Worm (Caenorhabditis elegans) whole organism, L3 larva: ENCODE results near the gene H10D18.1.

ENCODE experiments used
- R02D3.7 ChIP-seq: fragments of 150-350 bp; optimal IDR thresholded peaks from 2 replicates; lab custom pipeline; 2014; ENCODE audit warnings: missing biosample characterization, missing genetic modification characterization
- ZK546.5 ChIP-seq: sonication (generic microtip); optimal IDR thresholded peaks from 2 replicates; lab custom pipeline; 2017; ENCODE audit warnings: missing biosample characterization, missing genetic modification characterization
- aly-2 ChIP-seq: fragments of 150-350 bp; optimal IDR thresholded peaks from 2 replicates; lab custom pipeline; 2014; ENCODE audit warnings: missing biosample characterization, missing genetic modification characterization
- ceh-28 ChIP-seq: fragments of 150-350 bp; optimal IDR thresholded peaks from 2 replicates; lab custom pipeline; 2014; ENCODE audit warnings: missing biosample characterization, missing genetic modification reagents, missing genetic modification characterization
- ceh-82 ChIP-seq: fragments of 150-350 bp; optimal IDR thresholded peaks from 2 replicates; lab custom pipeline; 2014; ENCODE audit warnings: missing biosample characterization, missing genetic modification characterization
- ceh-9 ChIP-seq: sonication (generic microtip); optimal IDR thresholded peaks from 2 replicates; lab custom pipeline; 2018; ENCODE audit warnings: missing biosample characterization, missing genetic modification characterization
- egl-27 ChIP-seq: sonication (generic microtip); optimal IDR thresholded peaks from 4 replicates; lab custom pipeline; 2017; ENCODE audit warnings: missing biosample characterization, missing genetic modification reagents, missing genetic modification characterization
- elt-2 ChIP-seq: sonication (generic microtip); optimal IDR thresholded peaks from 2 replicates; lab custom pipeline; 2016; ENCODE audit warnings: missing genetic modification reagents, mild to moderate bottlenecking, missing genetic modification characterization, missing compliant biosample characterization
- fkh-2 ChIP-seq: fragments of 150-350 bp; optimal IDR thresholded peaks from 2 replicates; lab custom pipeline; 2014; ENCODE audit warnings: missing biosample characterization, missing genetic modification reagents, missing genetic modification characterization
- jun-1 ChIP-seq: fragments of 150-350 bp; optimal IDR thresholded peaks from 2 replicates; lab custom pipeline; 2014; ENCODE audit warnings: missing biosample characterization, missing genetic modification reagents, missing genetic modification characterization
- nfya-1 ChIP-seq: sonication (generic microtip); optimal IDR thresholded peaks from 2 replicates; lab custom pipeline; 2017; ENCODE audit warnings: missing genetic modification characterization, mild to moderate bottlenecking, missing compliant biosample characterization, antibody characterized with exemption, moderate library complexity; ENCODE audit not compliant: insufficient read depth
- nhr-11 ChIP-seq: fragments of 150-350 bp; optimal IDR thresholded peaks from 2 replicates; lab custom pipeline; 2014; ENCODE audit warnings: missing biosample characterization, missing genetic modification characterization
- nhr-12 ChIP-seq: fragments of 150-350 bp; optimal IDR thresholded peaks from 2 replicates; lab custom pipeline; 2014; ENCODE audit warnings: missing biosample characterization, missing genetic modification characterization
- nhr-237 ChIP-seq: fragments of 150-350 bp; optimal IDR thresholded peaks from 2 replicates; lab custom pipeline; 2014; ENCODE audit warnings: missing biosample characterization, missing genetic modification characterization
- nhr-28 ChIP-seq: fragments of 150-350 bp; optimal IDR thresholded peaks from 2 replicates; lab custom pipeline; 2014; ENCODE audit warnings: missing biosample characterization, missing genetic modification characterization
- nhr-67 ChIP-seq: fragments of 150-350 bp; optimal IDR thresholded peaks from 2 replicates; lab custom pipeline; 2014; ENCODE audit warnings: missing biosample characterization, missing genetic modification characterization
- nhr-76 ChIP-seq: fragments of 150-350 bp; sonication (generic microtip); optimal IDR thresholded peaks from 5 replicates; lab custom pipeline; 2014; ENCODE audit warnings: missing biosample characterization, missing genetic modification characterization
- nhr-77 ChIP-seq: fragments of 150-350 bp; optimal IDR thresholded peaks from 2 replicates; lab custom pipeline; 2014; ENCODE audit warnings: missing biosample characterization, missing genetic modification characterization
- pha-4 ChIP-seq: fragments of 150-350 bp; optimal IDR thresholded peaks from 2 replicates; lab custom pipeline; 2014; ENCODE audit warnings: missing biosample characterization, missing genetic modification reagents, missing genetic modification characterization
- pqm-1 ChIP-seq: fragments of 150-350 bp; optimal IDR thresholded peaks from 2 replicates; lab custom pipeline; 2017; ENCODE audit warnings: missing biosample characterization, missing genetic modification characterization, inconsistent platforms
- sea-2 ChIP-seq: fragments of 150-350 bp; sonication (generic microtip); optimal IDR thresholded peaks from 4 replicates; lab custom pipeline; 2014; ENCODE audit warnings: missing biosample characterization, missing genetic modification reagents, missing genetic modification characterization
- skn-1 ChIP-seq: fragments of 150-350 bp; optimal IDR thresholded peaks from 2 replicates; lab custom pipeline; 2014; ENCODE audit warnings: missing biosample characterization, missing genetic modification characterization
- snpc-4 ChIP-seq: fragments of 150-350 bp; optimal IDR thresholded peaks from 2 replicates; lab custom pipeline; 2014; ENCODE audit warnings: missing biosample characterization, missing genetic modification characterization
- zag-1 ChIP-seq: fragments of 150-350 bp; optimal IDR thresholded peaks from 2 replicates; lab custom pipeline; 2014; ENCODE audit warnings: missing biosample characterization, missing genetic modification characterization
- ztf-11 ChIP-seq: fragments of 150-350 bp; optimal IDR thresholded peaks from 2 replicates; lab custom pipeline; 2014; ENCODE audit warnings: missing biosample characterization, missing genetic modification characterization
- ztf-4 ChIP-seq: fragments of 150-350 bp; optimal IDR thresholded peaks from 2 replicates; lab custom pipeline; 2014; ENCODE audit warnings: missing biosample characterization, missing genetic modification characterization

The H10D18.1 gene

DNA sequence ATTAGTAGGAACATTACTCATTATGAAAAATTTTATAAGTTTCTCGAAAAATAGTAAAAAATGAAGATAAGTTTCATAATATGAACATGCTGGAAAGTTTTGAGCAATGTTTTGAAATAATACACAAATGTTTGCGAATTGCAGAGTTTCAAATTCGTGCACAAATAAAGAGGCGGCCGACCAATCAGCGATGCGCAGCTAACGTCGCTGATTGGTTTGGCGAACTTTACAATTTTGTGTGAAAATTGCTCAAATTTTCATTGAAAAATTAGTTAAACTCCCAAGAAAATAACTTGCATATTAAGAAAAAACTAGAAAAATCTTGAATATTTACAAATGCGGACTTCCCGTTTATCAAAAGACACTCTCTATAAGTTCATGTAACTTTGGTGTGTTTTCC, 17.6 kb downstream of the H10D18.1 start:
- TF ChIP-seq pha-4 (tag; lab: Kevin White, UChicago) (no peak), nfya-1 (tag; lab: Kevin White, UChicago) (peak; percentile 55)
- TF ChIP-seq, all 47 proteins: peak for 1

DNA sequence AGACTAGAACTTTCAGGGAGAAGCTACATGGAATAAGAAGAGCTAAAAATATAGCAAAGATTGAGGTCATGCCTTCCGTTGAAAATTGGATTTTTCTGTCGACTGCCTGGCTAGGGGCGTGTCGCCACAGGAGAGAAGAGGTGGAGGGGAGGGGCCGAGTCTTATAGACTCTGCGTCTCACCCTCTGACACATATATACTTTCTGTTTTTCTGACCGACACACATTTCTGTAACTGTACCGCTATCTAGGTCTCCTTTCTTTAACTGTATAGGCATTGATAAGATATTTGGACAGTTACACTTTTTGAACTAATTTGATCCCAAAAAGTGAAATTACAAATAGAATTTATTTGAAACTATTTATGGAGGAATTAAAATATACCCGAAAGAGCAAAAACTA, 26.4 kb downstream of the H10D18.1 start:
- TF ChIP-seq nhr-28 (tag; lab: Kevin White, UChicago) = no peak
- TF ChIP-seq pqm-1 (tag; lab: Kevin White, UChicago) = peak; percentile 20

DNA sequence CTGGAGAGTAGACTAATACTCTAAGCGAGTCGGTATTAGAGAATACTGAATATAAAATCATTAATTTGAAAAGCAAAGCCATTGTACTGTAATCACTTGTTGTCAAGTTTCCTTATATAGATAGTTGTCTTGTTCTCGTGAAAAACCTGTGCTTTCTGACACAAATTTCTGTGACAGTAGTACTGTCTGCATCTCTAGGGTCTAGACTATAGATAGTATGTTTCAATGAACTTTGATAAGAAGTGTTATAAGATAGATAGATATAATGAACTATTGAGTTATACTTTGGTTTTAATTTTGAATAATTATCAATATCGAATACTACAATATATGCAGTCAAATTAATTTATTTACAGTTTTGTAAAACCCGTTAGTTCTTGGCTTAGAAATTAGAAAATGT, 28.9 kb downstream of the H10D18.1 start, which contains the start of gene ugt-32:
Gene ugt-32 (minus strand): TSS at position 82 of the 400 bp plus-strand sequence.
- peak; percentile 7 for TF ChIP-seq elt-2 (tag; lab: Kevin White, UChicago)
- no peak for TF ChIP-seq ceh-28 (tag; lab: Kevin White, UChicago)
- no peak for TF ChIP-seq R02D3.7 (tag; lab: Kevin White, UChicago)
- peak; percentile 85 for TF ChIP-seq pqm-1 (tag; lab: Kevin White, UChicago)

DNA sequence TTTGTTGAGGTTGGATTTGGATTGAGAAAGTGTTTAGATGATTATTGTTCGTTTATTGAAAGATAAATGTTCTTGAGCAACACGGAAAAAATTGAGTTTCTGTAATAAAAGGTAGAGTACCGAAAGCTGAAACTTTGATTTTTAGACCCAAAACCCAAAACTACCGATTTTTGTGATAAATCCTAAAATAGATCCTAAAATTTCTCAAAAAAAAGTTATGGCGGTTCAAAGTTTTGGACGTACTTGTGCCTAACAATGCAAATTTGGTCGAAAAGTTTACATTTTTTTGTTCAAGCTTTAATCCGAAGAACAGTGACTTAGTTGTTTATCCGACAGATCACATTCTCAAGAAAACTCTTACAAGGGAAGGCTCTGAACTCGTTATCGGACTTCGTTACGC, 32.3 kb downstream of the H10D18.1 start, which contains the start of gene nhr-185:
Gene nhr-185 (minus strand): TSS at position 101 of the 400 bp plus-strand sequence.
- TF ChIP-seq snpc-4 (tag; lab: Kevin White, UChicago) (no peak), zag-1 (tag; lab: Kevin White, UChicago) (no peak), ztf-11 (tag; lab: Kevin White, UChicago) (no peak), fkh-2 (tag; lab: Kevin White, UChicago) (no peak), ztf-4 (tag; lab: Kevin White, UChicago) (no peak), nhr-237 (tag; lab: Kevin White, UChicago) (no peak), ZK546.5 (no peak), nhr-12 (tag; lab: Kevin White, UChicago) (no peak), ceh-82 (tag; lab: Kevin White, UChicago) (no peak)

DNA sequence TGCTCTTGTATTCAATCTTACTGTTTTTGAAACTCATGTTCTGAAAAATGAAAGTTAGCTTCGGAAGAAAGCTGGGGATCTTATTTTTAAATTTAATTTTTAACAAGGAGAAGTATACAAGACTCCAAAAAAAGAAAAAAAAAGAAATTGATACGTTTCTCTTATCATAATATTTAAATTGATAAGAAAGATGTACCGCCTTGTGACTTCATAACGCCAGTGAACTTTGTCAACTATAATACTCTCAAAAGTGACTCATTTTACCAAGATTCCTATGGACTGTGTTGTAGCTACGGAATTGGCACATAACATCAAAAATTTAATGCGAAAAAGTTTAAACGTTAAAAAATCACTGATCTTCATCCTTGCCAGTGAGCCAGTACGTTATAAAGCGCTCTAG, 36.7 kb downstream of the H10D18.1 start:
- TF ChIP-seq egl-27 (tag; lab: Kevin White, UChicago) (no peak), sea-2 (no peak), pha-4 (tag; lab: Kevin White, UChicago) (peak; percentile 19), nhr-67 (no peak), nhr-76 (tag; lab: Kevin White, UChicago) (no peak), pqm-1 (tag; lab: Kevin White, UChicago) (peak; percentile 79), aly-2 (tag; lab: Kevin White, UChicago) (no peak), jun-1 (tag; lab: Kevin White, UChicago) (peak; percentile 26), ZK546.5 (no peak), elt-2 (tag; lab: Kevin White, UChicago) (peak; percentile 81), skn-1 (tag; lab: Kevin White, UChicago) (no peak)

DNA sequence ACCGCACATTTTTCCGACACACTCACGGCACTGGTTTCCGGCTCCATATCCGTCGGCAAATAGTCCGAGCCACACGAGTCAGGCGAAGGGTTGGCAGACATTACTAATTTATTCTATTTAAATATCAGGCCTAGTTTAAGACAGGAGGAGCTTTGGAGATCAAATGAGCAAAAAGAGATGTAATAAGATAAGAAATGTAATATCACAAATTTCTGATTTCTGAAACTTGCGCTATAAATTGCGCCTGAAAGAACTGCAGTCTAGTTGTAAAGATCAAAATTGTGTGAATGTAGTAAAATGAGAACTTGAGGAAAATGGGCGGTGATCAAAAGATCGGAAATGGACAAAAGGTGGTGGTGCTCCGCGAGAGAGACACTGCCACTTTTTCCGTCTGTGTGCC, 39.8 kb downstream of the H10D18.1 start, which contains the start of gene nhr-186:
Gene nhr-186 (minus strand): TSS at position 101 of the 400 bp plus-strand sequence.
- TF ChIP-seq nfya-1 (tag; lab: Kevin White, UChicago) = no peak

DNA sequence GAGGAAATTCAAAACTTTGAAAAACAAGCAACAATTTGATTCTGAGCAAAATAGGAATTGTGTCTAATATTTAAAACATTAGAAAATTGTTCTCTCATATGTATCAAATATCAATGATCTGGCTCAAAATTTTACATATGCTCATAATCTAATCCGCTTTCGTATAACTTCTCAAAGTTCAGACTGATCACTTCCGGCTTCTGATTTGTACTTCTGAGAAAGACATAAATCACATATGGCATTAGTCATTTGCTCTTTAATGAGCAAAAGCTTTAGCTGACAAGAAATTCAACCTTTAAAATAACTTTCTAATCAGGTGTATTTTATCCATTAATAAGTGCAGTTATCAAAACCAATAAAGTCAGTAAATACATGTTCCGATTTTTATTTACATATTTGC, 40.9 kb downstream of the H10D18.1 start:
- no peak for TF ChIP-seq ceh-9
- no peak for TF ChIP-seq egl-27 (tag; lab: Kevin White, UChicago)
- no peak for TF ChIP-seq nhr-77 (tag; lab: Kevin White, UChicago)

DNA sequence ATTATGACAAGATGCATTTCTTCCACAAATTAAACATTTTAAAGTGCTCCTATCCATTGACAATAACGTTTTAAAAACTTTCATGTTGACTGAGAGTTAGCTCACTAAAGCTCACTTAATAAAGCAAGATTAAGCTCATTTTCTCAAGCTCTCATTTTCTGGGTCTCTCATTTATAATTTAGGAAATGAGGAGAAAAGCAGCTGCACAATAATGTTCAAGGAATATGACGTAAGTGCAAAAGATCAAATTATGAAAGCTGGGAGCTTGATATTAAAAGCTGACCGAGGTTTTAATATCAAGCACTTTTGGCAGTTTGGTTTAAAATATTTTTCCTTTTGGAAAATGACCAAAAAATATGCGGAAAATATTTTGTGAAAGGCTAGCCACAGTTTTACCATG, 42.8 kb downstream of the H10D18.1 start, which contains the start of gene nhr-188:
Gene nhr-188 (minus strand): TSS at position 84 of the 400 bp plus-strand sequence.
- no peak for TF ChIP-seq elt-2 (tag; lab: Kevin White, UChicago)
- TF ChIP-seq nhr-11 (tag; lab: Kevin White, UChicago) = peak; percentile 4
